Worm (Caenorhabditis elegans) whole organism, mixed stage, embryonic: ENCODE results near the gene R11F4.1.
"Not testable (repeated sequence)": the region's sequence is repeated elsewhere in the genome, so short reads cannot be mapped to it uniquely, and the experiment has no call there.

Experiments used
- M03D4.4 ChIP-seq: sonication (generic microtip); optimal IDR thresholded peaks from 2 replicates; lab custom pipeline; 2017; ENCODE audit warnings: mild to moderate bottlenecking, missing genetic modification characterization, missing compliant biosample characterization
- bed-3 ChIP-seq: fragments of 200-800 bp; sonication (Bioruptor generic); optimal IDR thresholded peaks from 3 replicates; lab custom pipeline; 2018; ENCODE audit warnings: mild to moderate bottlenecking, missing genetic modification characterization, moderate library complexity, missing compliant biosample characterization
- blmp-1 ChIP-seq: fragments of 150-350 bp; optimal IDR thresholded peaks from 2 replicates; lab custom pipeline; 2014; ENCODE audit warnings: missing biosample characterization, missing genetic modification characterization
- ceh-43 ChIP-seq: fragments of 200-800 bp; sonication (Bioruptor generic); optimal IDR thresholded peaks from 2 replicates; lab custom pipeline; 2018; ENCODE audit warnings: mild to moderate bottlenecking, missing genetic modification characterization, moderate library complexity, missing compliant biosample characterization
- ceh-83 ChIP-seq: fragments of 200-800 bp; sonication (Bioruptor generic); optimal IDR thresholded peaks from 2 replicates; lab custom pipeline; 2018; ENCODE audit warnings: mild to moderate bottlenecking, missing genetic modification characterization, missing compliant biosample characterization
- ces-1 ChIP-seq: fragments of 150-350 bp; optimal IDR thresholded peaks from 2 replicates; lab custom pipeline; 2014; ENCODE audit warnings: missing biosample characterization, missing genetic modification reagents, missing genetic modification characterization
- cnd-1 ChIP-seq: fragments of 200-800 bp; sonication (Bioruptor generic); optimal IDR thresholded peaks from 2 replicates; lab custom pipeline; 2018; ENCODE audit warnings: mild to moderate bottlenecking, missing genetic modification characterization, missing compliant biosample characterization
- drap-1 ChIP-seq: fragments of 200-800 bp; sonication (Bioruptor generic); optimal IDR thresholded peaks from 3 replicates; lab custom pipeline; 2018; ENCODE audit warnings: mild to moderate bottlenecking, missing genetic modification characterization, missing compliant biosample characterization
- elt-1 ChIP-seq: sonication (generic microtip); optimal IDR thresholded peaks from 2 replicates; lab custom pipeline; 2017; ENCODE audit warnings: missing genetic modification characterization, mild to moderate bottlenecking, missing compliant biosample characterization, antibody characterized with exemption, moderate library complexity, borderline replicate concordance; ENCODE audit not compliant: insufficient read depth
- flh-1 ChIP-seq: fragments of 200-800 bp; sonication (Bioruptor generic); optimal IDR thresholded peaks from 2 replicates; lab custom pipeline; 2018; ENCODE audit warnings: mild to moderate bottlenecking, missing genetic modification characterization, moderate library complexity, missing compliant biosample characterization
- ham-2 ChIP-seq: fragments of 200-800 bp; sonication (Bioruptor generic); optimal IDR thresholded peaks from 2 replicates; lab custom pipeline; 2018; ENCODE audit warnings: mild to moderate bottlenecking, missing genetic modification characterization, missing compliant biosample characterization
- hlh-1 ChIP-seq: fragments of 150-350 bp; optimal IDR thresholded peaks from 2 replicates; lab custom pipeline; 2014; ENCODE audit warnings: missing biosample characterization, missing genetic modification reagents, missing genetic modification characterization
- lin-32 ChIP-seq: fragments of 200-800 bp; sonication (Bioruptor generic); optimal IDR thresholded peaks from 2 replicates; lab custom pipeline; 2018; ENCODE audit warnings: mild to moderate bottlenecking, missing genetic modification characterization, missing compliant biosample characterization
- lsy-2 ChIP-seq: fragments of 150-350 bp; optimal IDR thresholded peaks from 2 replicates; lab custom pipeline; 2014; ENCODE audit warnings: missing biosample characterization, missing genetic modification characterization
- mls-2 ChIP-seq: sonication (generic microtip); optimal IDR thresholded peaks from 2 replicates; lab custom pipeline; 2016; ENCODE audit warnings: mild to moderate bottlenecking, missing genetic modification characterization, moderate library complexity, missing compliant biosample characterization
- sem-2 ChIP-seq: fragments of 200-800 bp; sonication (Bioruptor generic); optimal IDR thresholded peaks from 2 replicates; lab custom pipeline; 2018; ENCODE audit warnings: mild to moderate bottlenecking, missing genetic modification characterization, missing compliant biosample characterization
- snpc-4 ChIP-seq: fragments of 150-350 bp; optimal IDR thresholded peaks from 2 replicates; lab custom pipeline; 2014; ENCODE audit warnings: missing biosample characterization, missing genetic modification characterization
- sptf-1 ChIP-seq: sonication (generic microtip); optimal IDR thresholded peaks from 2 replicates; lab custom pipeline; 2017; ENCODE audit warnings: mild to moderate bottlenecking, missing genetic modification characterization, moderate library complexity, missing compliant biosample characterization
- unc-39 ChIP-seq: fragments of 150-350 bp; optimal IDR thresholded peaks from 2 replicates; lab custom pipeline; 2014; ENCODE audit warnings: missing biosample characterization, missing genetic modification characterization

The R11F4.1 gene

ce11 chrII:4130074-4130663, 38.4 kb downstream of the R11F4.1 start:
- peak; percentile 44 for TF ChIP-seq lin-32 (GFP tag; lab: Kevin White, UChicago)
- peak; percentile 31 for TF ChIP-seq sem-2 (GFP tag; lab: Kevin White, UChicago)
- TF ChIP-seq hlh-1 (tag; lab: Kevin White, UChicago) = peak; percentile 57
- peak; percentile 11 for TF ChIP-seq ham-2 (GFP tag; lab: Kevin White, UChicago)
- peak; percentile 28 for TF ChIP-seq bed-3
- peak; percentile 44 for TF ChIP-seq flh-1
- TF ChIP-seq mls-2 (tag; lab: Kevin White, UChicago) = peak; percentile 74
- peak; percentile 73 for TF ChIP-seq ceh-83
- TF ChIP-seq drap-1 (GFP tag; lab: Kevin White, UChicago) = peak; percentile 60
- TF ChIP-seq ceh-43 (GFP tag; lab: Kevin White, UChicago) = peak; percentile 31
- peak; percentile 79 for TF ChIP-seq sptf-1 (tag; lab: Kevin White, UChicago)
- TF ChIP-seq M03D4.4 = peak; percentile 65
- TF ChIP-seq cnd-1 (tag; lab: Kevin White, UChicago) = peak; percentile 72

DNA sequence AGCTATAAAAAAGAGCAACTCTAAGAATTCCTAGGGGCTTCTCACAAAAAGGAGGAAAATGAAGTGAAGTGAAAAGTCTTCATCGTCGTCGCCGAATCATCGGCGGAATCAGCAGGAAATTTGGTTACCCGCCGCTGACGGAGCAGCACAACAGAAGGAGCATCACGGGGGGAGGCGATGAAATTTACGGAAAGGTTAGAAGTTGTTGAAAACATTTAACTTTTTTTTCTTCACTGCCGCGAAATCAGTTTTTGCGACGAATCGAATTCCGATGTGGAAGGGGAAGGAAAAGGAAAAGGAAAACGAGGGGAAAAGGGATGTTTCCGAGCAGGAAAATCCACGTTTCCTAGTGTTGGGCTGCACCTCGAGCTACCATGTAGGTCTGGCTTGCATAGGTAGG, 41.6 kb downstream of the R11F4.1 start:
- TF ChIP-seq blmp-1 (tag; lab: Kevin White, UChicago) (no peak), elt-1 (no peak), ces-1 (peak; percentile 80), lsy-2 (tag; lab: Kevin White, UChicago) (no peak), sptf-1 (tag; lab: Kevin White, UChicago) (peak; percentile 1)

- TF ChIP-seq elt-1 = no peak
- no peak for TF ChIP-seq ceh-83
- no peak for TF ChIP-seq flh-1
Measured at ce11 chrII:4134688-4135087, 43.0 kb downstream of the R11F4.1 start.

- TF ChIP-seq flh-1; snpc-4 (tag; lab: Kevin White, UChicago); unc-39 (tag; lab: Kevin White, UChicago): not testable (repeated sequence)
Measured at ce11 chrII:4135259-4135658, 43.5 kb downstream of the R11F4.1 start, which contains the start of gene ast-1. TSS of gene ast-1 (minus strand) at chrII:4135359.
